Fruit fly (Drosophila melanogaster): ENCODE results near the gene CG3868.

DNA sequence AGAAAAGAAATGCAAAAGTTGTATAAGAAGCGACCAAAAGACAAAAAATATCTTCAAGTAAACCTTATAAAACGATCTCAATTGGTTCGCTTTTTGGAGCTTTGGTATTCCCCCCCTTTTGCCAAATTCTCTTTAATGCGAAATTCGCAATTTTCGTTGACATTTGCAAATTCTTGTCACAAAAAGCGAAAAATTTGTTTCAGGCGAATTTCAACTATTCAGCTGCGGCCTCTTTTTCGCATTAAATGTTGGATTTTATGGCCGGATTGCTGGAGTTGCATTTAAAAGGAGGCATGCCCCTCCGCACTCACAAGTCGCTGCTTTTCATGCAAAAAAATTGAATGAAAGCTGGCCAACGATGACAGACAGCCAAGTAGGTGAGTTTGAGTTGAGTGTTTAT, 22.6 kb upstream of the CG3868 start:
- TF ChIP-seq CG11723 (GFP tag; optimal IDR thresholded peaks at IDR 0.05) (no peak), CG2120 (GFP tag; optimal IDR thresholded peaks at IDR 0.05) (no peak), pnt (GFP tag; optimal IDR thresholded peaks at IDR 0.05) (no peak), CG17802 (tag; optimal IDR thresholded peaks at IDR 0.05) (no peak), CG4404 (GFP tag; IDR thresholded peaks at IDR 0.05) (no peak), NK7.1 (GFP tag; optimal IDR thresholded peaks at IDR 0.05) (no peak), Spps (tag; optimal IDR thresholded peaks at IDR 0.05) (no peak), ttk (GFP tag; IDR thresholded peaks at IDR 0.05) (no peak), hbn (GFP tag; IDR thresholded peaks at IDR 0.05; ENCODE audit: partially characterized antibody) (no peak), zfh1 (GFP tag; IDR thresholded peaks at IDR 0.05) (no peak), MTF-1 (GFP tag; optimal IDR thresholded peaks at IDR 0.05; ENCODE audit: borderline replicate concordance) (no peak), CG4360 (GFP tag; IDR thresholded peaks at IDR 0.05) (no peak), CG32532 (GFP tag; IDR thresholded peaks at IDR 0.05) (no peak)
